Worm (Caenorhabditis elegans): ENCODE results near the gene Y54F10BM.9.

DNA sequence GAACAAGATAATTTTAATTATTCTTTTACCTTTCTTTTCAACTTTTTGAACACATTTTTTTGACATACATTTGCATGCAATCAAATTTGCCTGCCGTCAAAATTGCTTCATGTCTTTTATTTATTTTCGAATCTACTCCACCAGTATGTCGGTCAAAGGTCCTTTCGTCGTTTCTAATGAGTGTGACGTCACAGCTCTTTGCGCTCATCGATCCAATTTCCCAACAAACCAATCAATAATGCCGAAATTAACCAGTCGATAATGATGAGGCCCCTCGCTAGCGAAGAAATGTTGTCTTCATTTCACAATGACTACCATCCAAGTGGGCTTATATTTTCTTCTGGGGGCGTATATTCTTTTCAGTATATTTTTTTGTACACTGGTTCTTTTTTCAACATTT, 41.8 kb downstream of the Y54F10BM.9 start, which contains the start of gene Y54F10BM.6:
- TF ChIP-seq unc-62 (GFP tag; optimal IDR thresholded peaks at IDR 0.05) (no peak), nhr-25 (tag; optimal IDR thresholded peaks at IDR 0.05) (no peak), snpc-4 (tag; optimal IDR thresholded peaks at IDR 0.05) (no peak)

Data from whole organism, L3 larva.